Worm (Caenorhabditis elegans) whole organism, late embryonic: ENCODE results near the gene C50F7.9.

Experiments
- C08G9.2 ChIP-seq: sonication (generic microtip); optimal IDR thresholded peaks from 2 replicates; lab custom pipeline; 2016; ENCODE audit warnings: mild to moderate bottlenecking, missing genetic modification characterization, moderate library complexity, missing compliant biosample characterization
- K02D7.2 ChIP-seq: sonication (generic microtip); optimal IDR thresholded peaks from 2 replicates; lab custom pipeline; 2017; ENCODE audit warnings: mild to moderate bottlenecking, missing genetic modification characterization, missing compliant biosample characterization
- K09A11.1 ChIP-seq: sonication (generic microtip); optimal IDR thresholded peaks from 2 replicates; lab custom pipeline; 2017; ENCODE audit warnings: antibody characterized with exemption, mild to moderate bottlenecking, missing genetic modification characterization, missing compliant biosample characterization; ENCODE audit not compliant: insufficient read depth
- T23F11.4 ChIP-seq: fragments of 200-800 bp; sonication (Bioruptor generic); optimal IDR thresholded peaks from 2 replicates; lab custom pipeline; 2018; ENCODE audit warnings: mild to moderate bottlenecking, missing genetic modification characterization, missing compliant biosample characterization
- ahr-1 ChIP-seq: sonication (generic microtip); optimal IDR thresholded peaks from 2 replicates; lab custom pipeline; 2016; ENCODE audit warnings: missing genetic modification characterization, missing compliant biosample characterization
- ceh-19 ChIP-seq: fragments of 200-800 bp; sonication (Bioruptor generic); optimal IDR thresholded peaks from 2 replicates; lab custom pipeline; 2018; ENCODE audit warnings: mild to moderate bottlenecking, missing genetic modification characterization, missing compliant biosample characterization
- ceh-2 ChIP-seq: sonication (generic microtip); optimal IDR thresholded peaks from 2 replicates; lab custom pipeline; 2016; ENCODE audit warnings: missing genotype, missing genetic modification characterization, missing compliant biosample characterization
- ceh-24 ChIP-seq: sonication (generic microtip); optimal IDR thresholded peaks from 2 replicates; lab custom pipeline; 2016; ENCODE audit warnings: mild to moderate bottlenecking, missing genetic modification characterization, missing compliant biosample characterization
- ceh-30 ChIP-seq: fragments of 150-350 bp; optimal IDR thresholded peaks from 2 replicates; lab custom pipeline; 2014; ENCODE audit warnings: missing biosample characterization, missing genetic modification characterization
- ceh-34 ChIP-seq: sonication (generic microtip); optimal IDR thresholded peaks from 2 replicates; lab custom pipeline; 2016; ENCODE audit warnings: mild to moderate bottlenecking, missing genetic modification characterization, missing compliant biosample characterization
- ceh-45 ChIP-seq: fragments of 200-800 bp; sonication (Bioruptor generic); IDR thresholded peaks from 2 replicates; pipeline ENCODE4 v1.3.6; 2022; ENCODE audit warnings: missing genetic modification reagents, missing genetic modification characterization, missing compliant biosample characterization
- ceh-6 ChIP-seq: fragments of 200-800 bp; sonication (Bioruptor generic); optimal IDR thresholded peaks from 2 replicates; lab custom pipeline; 2018; ENCODE audit warnings: mild to moderate bottlenecking, missing genetic modification characterization, missing compliant biosample characterization
- ceh-9 ChIP-seq: sonication (generic microtip); optimal IDR thresholded peaks from 2 replicates; lab custom pipeline; 2016; ENCODE audit warnings: mild to moderate bottlenecking, missing genetic modification characterization, inconsistent platforms, missing compliant biosample characterization
- elt-2 ChIP-seq: sonication (generic microtip); optimal IDR thresholded peaks from 2 replicates; lab custom pipeline; 2016; ENCODE audit warnings: missing genetic modification reagents, missing genetic modification characterization, missing compliant biosample characterization
- elt-4 ChIP-seq: sonication (generic microtip); optimal IDR thresholded peaks from 2 replicates; lab custom pipeline; 2016; ENCODE audit warnings: missing genetic modification characterization, missing compliant biosample characterization
- fkh-10 ChIP-seq: fragments of 150-350 bp; optimal IDR thresholded peaks from 2 replicates; lab custom pipeline; 2014; ENCODE audit warnings: missing biosample characterization, missing genetic modification reagents, missing genetic modification characterization
- fkh-6 ChIP-seq: sonication (generic microtip); optimal IDR thresholded peaks from 2 replicates; lab custom pipeline; 2016; ENCODE audit warnings: missing genetic modification characterization, missing compliant biosample characterization
- gmeb-2 ChIP-seq: sonication (generic microtip); optimal IDR thresholded peaks from 2 replicates; lab custom pipeline; 2016; ENCODE audit warnings: missing genetic modification characterization, inconsistent platforms, missing compliant biosample characterization
- hlh-13 ChIP-seq: fragments of 200-800 bp; sonication (Bioruptor generic); optimal IDR thresholded peaks from 2 replicates; lab custom pipeline; 2018; ENCODE audit warnings: mild to moderate bottlenecking, missing genetic modification characterization, missing compliant biosample characterization
- hlh-15 ChIP-seq: sonication (generic microtip); optimal IDR thresholded peaks from 2 replicates; lab custom pipeline; 2016; ENCODE audit warnings: missing genetic modification characterization, missing compliant biosample characterization
- hlh-8 ChIP-seq: sonication (generic microtip); optimal IDR thresholded peaks from 2 replicates; lab custom pipeline; 2016; ENCODE audit warnings: missing genotype, missing genetic modification characterization, missing compliant biosample characterization
- lim-6 ChIP-seq: sonication (generic microtip); optimal IDR thresholded peaks from 2 replicates; lab custom pipeline; 2016; ENCODE audit warnings: missing genetic modification characterization, missing compliant biosample characterization
- lin-11 ChIP-seq: fragments of 200-800 bp; sonication (Bioruptor generic); optimal IDR thresholded peaks from 2 replicates; lab custom pipeline; 2018; ENCODE audit warnings: mild to moderate bottlenecking, missing genetic modification characterization, missing compliant biosample characterization
- madf-2 ChIP-seq: sonication (generic microtip); optimal IDR thresholded peaks from 2 replicates; lab custom pipeline; 2017; ENCODE audit warnings: missing genetic modification characterization, missing compliant biosample characterization
- mec-3 ChIP-seq: sonication (generic microtip); optimal IDR thresholded peaks from 2 replicates; lab custom pipeline; 2016; ENCODE audit warnings: borderline replicate concordance, missing genetic modification characterization, missing compliant biosample characterization
- nfya-1 ChIP-seq: sonication (generic microtip); optimal IDR thresholded peaks from 2 replicates; lab custom pipeline; 2017; ENCODE audit warnings: missing genetic modification characterization, mild to moderate bottlenecking, missing compliant biosample characterization, antibody characterized with exemption, moderate library complexity
- nhr-11 ChIP-seq: fragments of 150-350 bp; optimal IDR thresholded peaks from 2 replicates; lab custom pipeline; 2014; ENCODE audit warnings: missing biosample characterization, missing genetic modification characterization
- npax-4 ChIP-seq: sonication (generic microtip); optimal IDR thresholded peaks from 2 replicates; lab custom pipeline; 2016; ENCODE audit warnings: missing genetic modification characterization, missing compliant biosample characterization
- pag-3 ChIP-seq: sonication (generic microtip); optimal IDR thresholded peaks from 2 replicates; lab custom pipeline; 2016; ENCODE audit warnings: missing compliant biosample characterization, missing genetic modification characterization, borderline replicate concordance
- pha-2 ChIP-seq: sonication (generic microtip); optimal IDR thresholded peaks from 2 replicates; lab custom pipeline; 2017; ENCODE audit warnings: mild to moderate bottlenecking, missing genetic modification characterization, missing compliant biosample characterization
- pha-4 ChIP-seq: fragments of 150-350 bp; optimal IDR thresholded peaks from 2 replicates; lab custom pipeline; 2018; ENCODE audit warnings: missing biosample characterization, missing genetic modification reagents, missing genetic modification characterization
- pqm-1 ChIP-seq: sonication (generic microtip); optimal IDR thresholded peaks from 2 replicates; lab custom pipeline; 2016; ENCODE audit warnings: missing genetic modification characterization, missing compliant biosample characterization
- pros-1 ChIP-seq: fragments of 150-350 bp; optimal IDR thresholded peaks from 2 replicates; lab custom pipeline; 2014; ENCODE audit warnings: missing biosample characterization, missing genetic modification reagents, missing genetic modification characterization
- sdc-2 ChIP-seq: sonication (generic microtip); optimal IDR thresholded peaks from 2 replicates; lab custom pipeline; 2016; ENCODE audit warnings: missing genotype, missing genetic modification characterization, missing compliant biosample characterization
- sox-2 ChIP-seq: fragments of 200-800 bp; sonication (Bioruptor generic); IDR thresholded peaks from 2 replicates; pipeline ENCODE4 v1.3.6; 2022; ENCODE audit warnings: missing genetic modification reagents, missing genetic modification characterization, missing compliant biosample characterization
- syd-9 ChIP-seq: sonication (generic microtip); optimal IDR thresholded peaks from 2 replicates; lab custom pipeline; 2016; ENCODE audit warnings: mild to moderate bottlenecking, missing genetic modification characterization, moderate library complexity, missing compliant biosample characterization
- tbx-7 ChIP-seq: sonication (generic microtip); optimal IDR thresholded peaks from 2 replicates; lab custom pipeline; 2016; ENCODE audit warnings: missing genotype, missing genetic modification characterization, missing compliant biosample characterization
- unc-3 ChIP-seq, 2 experiments: fragments of 200-800 bp in 1 of 2; sonication (Bioruptor generic) in 1 of 2; sonication (generic microtip) in 1 of 2; conservative IDR thresholded peaks in 1 of 2; optimal IDR thresholded peaks in 1 of 2; 2 replicates each; pipeline versions ENCODE4 v1.3.6 to Lab custom; 2016 to 2022; ENCODE audit warnings: missing compliant biosample characterization in 2 of 2, missing genetic modification characterization in 2 of 2, missing genetic modification reagents in 1 of 2
- unc-42 ChIP-seq: sonication (generic microtip); optimal IDR thresholded peaks from 2 replicates; lab custom pipeline; 2016; ENCODE audit warnings: missing genotype, missing genetic modification characterization, missing compliant biosample characterization
- unc-55 ChIP-seq: sonication (generic microtip); optimal IDR thresholded peaks from 2 replicates; lab custom pipeline; 2017; ENCODE audit warnings: missing biosample characterization, missing genetic modification reagents, missing genetic modification characterization
- unc-86 ChIP-seq: sonication (generic microtip); optimal IDR thresholded peaks from 2 replicates; lab custom pipeline; 2016; ENCODE audit warnings: missing genetic modification characterization, missing compliant biosample characterization
- zip-5 ChIP-seq: sonication (generic microtip); optimal IDR thresholded peaks from 2 replicates; lab custom pipeline; 2016; ENCODE audit warnings: missing genetic modification characterization, missing compliant biosample characterization
- ztf-16 ChIP-seq: sonication (generic microtip); optimal IDR thresholded peaks from 2 replicates; lab custom pipeline; 2017; ENCODE audit warnings: missing genetic modification characterization, missing compliant biosample characterization

C50F7.9 gene

ce11 chrIV:7760117-7760516 is 28.3 kb upstream of the C50F7.9 start, which contains the start of gene del-7:
Gene del-7 (plus strand): TSS chrIV:7760417.
- TF ChIP-seq ceh-34 (no peak), lin-11 (tag; lab: Kevin White, UChicago) (no peak), pag-3 (tag; lab: Kevin White, UChicago) (no peak), pqm-1 (tag; lab: Kevin White, UChicago) (no peak), ceh-2 (tag; lab: Kevin White, UChicago) (no peak), hlh-8 (tag; lab: Kevin White, UChicago) (no peak), C08G9.2 (tag; lab: Kevin White, UChicago) (no peak), unc-55 (GFP tag; lab: Kevin White, UChicago) (no peak), K02D7.2 (no peak), syd-9 (tag; lab: Kevin White, UChicago) (no peak), elt-4 (tag; lab: Kevin White, UChicago) (no peak), T23F11.4 (no peak), unc-3 (GFP tag; conservative IDR thresholded peaks at IDR 0.05; lab: Robert Waterston, UW) (no peak), unc-3 (tag; optimal IDR thresholded peaks at IDR 0.05; lab: Kevin White, UChicago) (no peak), sox-2 (no peak), ceh-19 (GFP tag; lab: Kevin White, UChicago) (no peak), gmeb-2 (tag; lab: Kevin White, UChicago) (no peak), hlh-15 (tag; lab: Kevin White, UChicago) (no peak), fkh-10 (no peak)

DNA sequence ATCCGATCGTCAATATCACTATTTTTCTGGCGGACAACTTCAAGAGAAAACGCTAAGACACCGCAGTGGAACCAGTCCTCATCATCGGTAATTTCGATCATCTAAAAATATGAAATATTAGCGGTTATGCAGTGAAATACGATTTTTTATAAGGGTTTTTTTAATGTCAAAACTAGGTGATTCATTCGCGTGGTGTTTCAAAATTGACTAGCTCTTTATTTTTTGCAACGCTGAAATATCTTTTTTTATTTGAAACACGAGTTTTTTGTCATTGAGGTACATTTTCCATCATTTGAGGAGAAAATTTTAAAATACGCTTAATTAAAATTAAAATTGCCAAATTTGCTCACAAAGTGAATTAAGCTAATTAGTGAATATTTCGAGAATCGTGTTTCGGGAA is 27.7 kb upstream of the C50F7.9 start, which contains the start of gene dsb-3:
Gene dsb-3 (minus strand): TSS at position 101 of the 400 bp plus-strand sequence.
- TF ChIP-seq pros-1 = no peak
- no peak for TF ChIP-seq elt-4 (tag; lab: Kevin White, UChicago)
- TF ChIP-seq madf-2 (tag; lab: Kevin White, UChicago) = no peak
- TF ChIP-seq ceh-30 = no peak

- TF ChIP-seq npax-4 (tag; lab: Kevin White, UChicago) = no peak
- TF ChIP-seq pqm-1 (tag; lab: Kevin White, UChicago) = no peak
- no peak for TF ChIP-seq nhr-11
- TF ChIP-seq T23F11.4 = no peak
- TF ChIP-seq hlh-15 (tag; lab: Kevin White, UChicago) = no peak
- no peak for TF ChIP-seq ceh-24 (tag; lab: Kevin White, UChicago)
- TF ChIP-seq ceh-45 (GFP tag; lab: Robert Waterston, UW) = no peak
- TF ChIP-seq ztf-16 = no peak
- no peak for TF ChIP-seq ceh-9 (tag; lab: Kevin White, UChicago)
Observed at ce11 chrIV:7757245-7757644, 25.4 kb upstream of the C50F7.9 start, which contains the start of gene C46A5.4. Gene C46A5.4 (minus strand): TSS chrIV:7757345.

DNA sequence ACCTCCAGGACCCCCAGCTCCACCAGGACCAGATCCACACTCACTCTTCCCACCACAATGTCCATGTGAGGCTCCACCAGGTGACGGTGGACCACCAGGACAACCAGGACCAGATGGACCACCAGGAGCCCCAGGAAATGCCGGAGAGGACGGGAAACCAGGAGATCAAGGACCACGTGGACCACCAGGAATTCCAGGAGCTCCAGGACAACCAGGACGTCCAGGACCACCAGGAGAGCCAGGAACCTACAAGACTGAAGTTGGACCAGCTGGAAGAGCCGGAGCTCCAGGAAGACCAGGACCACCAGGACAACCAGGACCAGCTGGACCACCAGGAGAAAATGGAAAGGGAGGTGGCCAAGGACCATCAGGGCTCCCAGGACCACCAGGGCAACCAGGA is 22.3 kb upstream of the C50F7.9 start:
- TF ChIP-seq K02D7.2 (no peak), mec-3 (tag; lab: Kevin White, UChicago) (peak; percentile 56)

DNA sequence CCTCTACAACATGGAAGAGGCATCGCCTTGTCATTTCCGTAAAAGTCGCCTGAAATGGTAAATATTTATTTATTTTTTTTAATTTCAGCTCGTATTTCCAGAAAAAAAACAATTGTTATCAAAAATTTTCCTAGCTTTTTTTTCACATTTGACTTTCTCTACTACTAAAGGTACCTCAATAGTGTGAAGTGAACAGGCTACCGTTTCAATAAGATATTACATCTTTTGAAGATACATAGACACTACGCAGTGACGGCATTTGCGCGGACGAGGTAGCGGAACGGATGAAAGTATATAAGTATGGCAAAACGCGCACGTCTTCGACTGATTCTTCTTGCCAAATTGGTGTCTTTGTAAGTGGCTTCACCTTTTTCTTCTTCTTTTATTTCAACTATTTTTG is 21.2 kb upstream of the C50F7.9 start, which contains the start of gene col-14:
Gene col-14 (plus strand): TSS at position 301 of the 400 bp plus-strand sequence.
- TF ChIP-seq ahr-1 (tag; lab: Kevin White, UChicago) (no peak), K09A11.1 (tag; lab: Kevin White, UChicago) (no peak), elt-2 (tag; lab: Kevin White, UChicago) (no peak), lim-6 (no peak), unc-86 (tag; lab: Kevin White, UChicago) (no peak), tbx-7 (tag; lab: Kevin White, UChicago) (no peak), pha-4 (no peak), gmeb-2 (tag; lab: Kevin White, UChicago) (no peak), fkh-6 (tag; lab: Kevin White, UChicago) (no peak), hlh-15 (tag; lab: Kevin White, UChicago) (no peak), pha-2 (tag; lab: Kevin White, UChicago) (no peak), sdc-2 (tag; lab: Kevin White, UChicago) (no peak), unc-42 (tag; lab: Kevin White, UChicago) (no peak), zip-5 (tag; lab: Kevin White, UChicago) (no peak), pqm-1 (tag; lab: Kevin White, UChicago) (no peak), nfya-1 (no peak), ceh-6 (GFP tag; lab: Kevin White, UChicago) (no peak), syd-9 (tag; lab: Kevin White, UChicago) (no peak), hlh-13 (GFP tag; lab: Kevin White, UChicago) (no peak)
